Worm (Caenorhabditis elegans): ENCODE measurements around the gene B0302.4.

Gene B0302.4

ce11 chrX:17203399-17203798, 26.8 kb upstream of the B0302.4 start:
- no peak for TF ChIP-seq snpc-4 (tag; optimal IDR thresholded peaks at IDR 0.05)
- no peak for TF ChIP-seq nhr-76 (tag; optimal IDR thresholded peaks at IDR 0.05)
- TF ChIP-seq unc-39 (tag; optimal IDR thresholded peaks at IDR 0.05): no peak
- no peak for TF ChIP-seq pqm-1 (tag; optimal IDR thresholded peaks at IDR 0.05)
- no peak for TF ChIP-seq elt-3 (tag; optimal IDR thresholded peaks at IDR 0.05)
- no peak for TF ChIP-seq unc-62 (GFP tag; optimal IDR thresholded peaks at IDR 0.05)

- TF ChIP-seq pha-4 (tag; optimal IDR thresholded peaks at IDR 0.05) (peak; percentile 8), pqm-1 (tag; optimal IDR thresholded peaks at IDR 0.05) (no peak), elt-2 (tag; optimal IDR thresholded peaks at IDR 0.05) (peak; percentile 77)
These were observed 21.2 kb upstream of the B0302.4 start for ce11 chrX:17197824-17198223.

ce11 chrX:17195080-17195479, 18.5 kb upstream of the B0302.4 start, which contains the start of gene B0302.5:
Gene B0302.5 (minus strand): TSS chrX:17195137.
- TF ChIP-seq ZK546.5 (tag; optimal IDR thresholded peaks at IDR 0.05) (no peak), R02D3.7 (tag; optimal IDR thresholded peaks at IDR 0.05) (no peak), fkh-2 (tag; optimal IDR thresholded peaks at IDR 0.05) (no peak), fos-1 (tag; optimal IDR thresholded peaks at IDR 0.05) (no peak), nhr-28 (tag; optimal IDR thresholded peaks at IDR 0.05) (no peak), aly-2 (tag; optimal IDR thresholded peaks at IDR 0.05) (no peak), pqm-1 (tag; optimal IDR thresholded peaks at IDR 0.05) (peak; percentile 22), mml-1 (tag; optimal IDR thresholded peaks at IDR 0.05) (no peak), lin-39 (tag; optimal IDR thresholded peaks at IDR 0.05) (no peak), ztf-11 (tag; optimal IDR thresholded peaks at IDR 0.05) (no peak), sea-2 (GFP tag; optimal IDR thresholded peaks at IDR 0.05) (no peak), ama-1 (optimal IDR thresholded peaks at IDR 0.05) (no peak), nhr-12 (tag; optimal IDR thresholded peaks at IDR 0.05) (no peak), ceh-28 (tag; optimal IDR thresholded peaks at IDR 0.05) (no peak), mdl-1 (tag; optimal IDR thresholded peaks at IDR 0.05) (no peak), elt-3 (tag; optimal IDR thresholded peaks at IDR 0.05) (no peak), pha-4 (tag; optimal IDR thresholded peaks at IDR 0.05) (peak; percentile 32), skn-1 (tag; optimal IDR thresholded peaks at IDR 0.05) (peak; percentile 70), elt-2 (tag; optimal IDR thresholded peaks at IDR 0.05) (peak; percentile 66), lin-15B (tag; optimal IDR thresholded peaks at IDR 0.05) (no peak), egl-5 (tag; optimal IDR thresholded peaks at IDR 0.05) (no peak), eor-1 (tag; optimal IDR thresholded peaks at IDR 0.05) (no peak), ceh-16 (tag; optimal IDR thresholded peaks at IDR 0.05) (no peak), hmg-11 (tag; optimal IDR thresholded peaks at IDR 0.05) (no peak), ztf-4 (tag; optimal IDR thresholded peaks at IDR 0.05) (no peak), nhr-237 (tag; optimal IDR thresholded peaks at IDR 0.05) (no peak), jun-1 (tag; optimal IDR thresholded peaks at IDR 0.05) (no peak), zag-1 (tag; optimal IDR thresholded peaks at IDR 0.05) (no peak), nhr-77 (tag; optimal IDR thresholded peaks at IDR 0.05) (no peak)

- TF ChIP-seq nfya-1 (tag; optimal IDR thresholded peaks at IDR 0.05; ENCODE audit: insufficient read depth) (no peak), elt-2 (tag; optimal IDR thresholded peaks at IDR 0.05) (peak; percentile 70), nhr-76 (tag; optimal IDR thresholded peaks at IDR 0.05) (no peak), pqm-1 (tag; optimal IDR thresholded peaks at IDR 0.05) (no peak)
These were observed 9.3 kb upstream of the B0302.4 start, which contains the start of gene sid-3 for ce11 chrX:17185696-17186430. Gene sid-3 (plus strand): TSS chrX:17186380.

ce11 chrX:17184363-17184762, 7.8 kb upstream of the B0302.4 start:
- TF ChIP-seq nhr-237 (tag; optimal IDR thresholded peaks at IDR 0.05) (no peak), nhr-67 (tag; optimal IDR thresholded peaks at IDR 0.05) (no peak), nhr-12 (tag; optimal IDR thresholded peaks at IDR 0.05) (no peak), elt-2 (tag; optimal IDR thresholded peaks at IDR 0.05) (peak; percentile 46), fos-1 (tag; optimal IDR thresholded peaks at IDR 0.05) (no peak), aly-2 (tag; optimal IDR thresholded peaks at IDR 0.05) (no peak), ZK546.5 (tag; optimal IDR thresholded peaks at IDR 0.05) (no peak), unc-62 (GFP tag; optimal IDR thresholded peaks at IDR 0.05) (no peak), nhr-77 (tag; optimal IDR thresholded peaks at IDR 0.05) (no peak), egl-27 (tag; optimal IDR thresholded peaks at IDR 0.05) (peak; percentile 28), nhr-23 (tag; optimal IDR thresholded peaks at IDR 0.05) (peak; percentile 58), ama-1 (optimal IDR thresholded peaks at IDR 0.05) (no peak), lsy-12 (tag; optimal IDR thresholded peaks at IDR 0.05) (no peak), ceh-9 (tag; optimal IDR thresholded peaks at IDR 0.05) (no peak), jun-1 (tag; optimal IDR thresholded peaks at IDR 0.05) (peak; percentile 72), ceh-82 (tag; optimal IDR thresholded peaks at IDR 0.05) (no peak), elt-1 (tag; optimal IDR thresholded peaks at IDR 0.05) (no peak), ceh-16 (tag; optimal IDR thresholded peaks at IDR 0.05) (no peak), tbx-2 (tag; optimal IDR thresholded peaks at IDR 0.05) (no peak), ztf-11 (tag; optimal IDR thresholded peaks at IDR 0.05) (no peak), ztf-4 (tag; optimal IDR thresholded peaks at IDR 0.05) (no peak), egl-5 (tag; optimal IDR thresholded peaks at IDR 0.05) (no peak), nhr-11 (tag; optimal IDR thresholded peaks at IDR 0.05) (no peak), nhr-25 (tag; optimal IDR thresholded peaks at IDR 0.05) (peak; percentile 73), lin-39 (tag; optimal IDR thresholded peaks at IDR 0.05) (peak; percentile 53), pha-4 (tag; optimal IDR thresholded peaks at IDR 0.05) (peak; percentile 92), ceh-28 (tag; optimal IDR thresholded peaks at IDR 0.05) (peak; percentile 54)
